Fruit fly (Drosophila melanogaster) S2 (cell line): ENCODE results near the gene CG3702.

Experiments
- CG8478 ChIP-seq: fragments of >200 bp; optimal IDR thresholded peaks from 2 replicates; lab custom pipeline; 2018
- CTCF ChIP-seq, 2 experiments: fragments of >200 bp; optimal IDR thresholded peaks; 2 replicates each; lab custom pipeline; 2018

DNA sequence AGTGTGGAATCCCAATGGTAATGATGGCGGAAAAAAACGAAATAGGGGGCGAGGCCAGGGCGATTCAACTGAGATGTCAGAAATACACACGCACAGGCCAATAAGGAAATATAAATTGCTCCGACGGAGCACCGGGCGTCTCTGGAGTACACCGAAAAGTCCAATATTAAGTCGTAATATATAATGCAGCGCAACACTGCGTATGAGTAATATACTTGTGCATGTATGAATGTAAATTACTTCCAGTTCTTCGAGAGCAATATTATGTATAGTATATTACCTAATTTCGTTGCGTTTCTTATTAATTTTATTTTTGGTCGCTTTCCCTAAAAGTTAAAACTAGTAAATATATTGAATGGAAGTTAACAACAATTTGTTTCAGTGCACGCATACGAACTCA is 3.7 kb upstream of the CG3702 start:
- no peak for TF ChIP-seq CG8478
- no peak for TF ChIP-seq CTCF (optimal IDR thresholded peaks at IDR 0.05; lab: Kevin White, UChicago)
